Fruit fly (Drosophila melanogaster) whole organism, prepupa: ENCODE measurements around the gene Ada1-1.

Experiments used
- Blimp-1 ChIP-seq: fragments of 200-800 bp; sonication (Bioruptor generic); optimal IDR thresholded peaks from 3 replicates; lab custom pipeline; 2017; ENCODE audit warnings: missing biosample characterization, missing genetic modification characterization, mild to moderate bottlenecking, moderate library complexity, missing genetic modification reagents
- CG10631 ChIP-seq: fragments of 200-800 bp; sonication (Bioruptor generic); optimal IDR thresholded peaks from 2 replicates; lab custom pipeline; 2016; ENCODE audit warnings: missing biosample characterization, missing genetic modification characterization
- CG11294 ChIP-seq: fragments of 200-800 bp; sonication (Bioruptor generic); IDR thresholded peaks from 2 replicates; pipeline ENCODE4 v1.3.6; 2022; ENCODE audit warnings: missing biosample characterization, missing genetic modification characterization
- CG11762 ChIP-seq: fragments of 200-800 bp; sonication (Bioruptor generic); optimal IDR thresholded peaks from 3 replicates; lab custom pipeline; 2016; ENCODE audit warnings: missing biosample characterization, missing genetic modification characterization; ENCODE audit not compliant: insufficient read depth
- CG15336 ChIP-seq: fragments of 200-800 bp; sonication (Bioruptor generic); IDR thresholded peaks from 2 replicates; pipeline ENCODE4 v1.3.6; 2022; ENCODE audit warnings: missing biosample characterization, missing genetic modification characterization
- CG1621 ChIP-seq: fragments of 200-800 bp; sonication (Bioruptor generic); optimal IDR thresholded peaks from 3 replicates; lab custom pipeline; 2018; ENCODE audit warnings: missing biosample characterization, mild to moderate bottlenecking, missing genetic modification characterization
- CG16779 ChIP-seq: fragments of 200-800 bp; sonication (Bioruptor generic); optimal IDR thresholded peaks from 3 replicates; lab custom pipeline; 2017; ENCODE audit warnings: missing biosample characterization, mild to moderate bottlenecking, missing genetic modification characterization
- CG3032 ChIP-seq: fragments of 200-800 bp; optimal IDR thresholded peaks from 2 replicates; lab custom pipeline; 2019; ENCODE audit warnings: missing biosample characterization, mild to moderate bottlenecking, missing genetic modification characterization, moderate library complexity
- CG31627 ChIP-seq: fragments of 200-800 bp; sonication (Bioruptor generic); optimal IDR thresholded peaks from 3 replicates; lab custom pipeline; 2016; ENCODE audit warnings: missing biosample characterization, missing genetic modification characterization
- CG32006 ChIP-seq: fragments of 200-800 bp; sonication (Bioruptor generic); optimal IDR thresholded peaks from 3 replicates; lab custom pipeline; 2017; ENCODE audit warnings: missing biosample characterization, mild to moderate bottlenecking, missing genetic modification characterization
- CG3919 ChIP-seq: fragments of 200-800 bp; sonication (Bioruptor generic); optimal IDR thresholded peaks from 3 replicates; lab custom pipeline; 2016; ENCODE audit warnings: missing biosample characterization, missing genetic modification characterization
- CG6163 ChIP-seq: fragments of 200-800 bp; sonication (Bioruptor generic); IDR thresholded peaks from 3 replicates; pipeline ENCODE4 v1.3.6; 2022; ENCODE audit warnings: missing biosample characterization, missing genetic modification characterization
- CG6276 ChIP-seq: fragments of 200-800 bp; sonication (Bioruptor generic); optimal IDR thresholded peaks from 2 replicates; lab custom pipeline; 2017; ENCODE audit warnings: missing biosample characterization, mild to moderate bottlenecking, missing genetic modification characterization
- CG6808 ChIP-seq: fragments of 200-800 bp; sonication (Bioruptor generic); optimal IDR thresholded peaks from 3 replicates; lab custom pipeline; 2017; ENCODE audit warnings: missing biosample characterization, missing genetic modification characterization, mild to moderate bottlenecking, moderate library complexity, missing genetic modification reagents
- CG6854 ChIP-seq: fragments of 200-800 bp; sonication (Bioruptor generic); optimal IDR thresholded peaks from 2 replicates; lab custom pipeline; 2017; ENCODE audit warnings: missing biosample characterization, mild to moderate bottlenecking, missing genetic modification characterization
- CG7368 ChIP-seq: fragments of 200-800 bp; sonication (Bioruptor generic); optimal IDR thresholded peaks from 3 replicates; lab custom pipeline; 2016; ENCODE audit warnings: missing biosample characterization, missing genetic modification characterization
- CG8119 ChIP-seq: fragments of 200-800 bp; sonication (Bioruptor generic); IDR thresholded peaks from 3 replicates; pipeline ENCODE4 v1.3.6; 2022; ENCODE audit warnings: missing biosample characterization, missing genetic modification characterization
- CG8319 ChIP-seq: fragments of 200-800 bp; sonication (Bioruptor generic); optimal IDR thresholded peaks from 3 replicates; lab custom pipeline; 2016; ENCODE audit warnings: missing biosample characterization, missing genetic modification characterization
- Eip75B ChIP-seq: fragments of 200-800 bp; sonication (Bioruptor generic); optimal IDR thresholded peaks from 3 replicates; lab custom pipeline; 2016; ENCODE audit warnings: missing biosample characterization, missing genetic modification characterization
- Eip78C ChIP-seq: fragments of 200-800 bp; sonication (Bioruptor generic); peaks from one replicate; lab custom pipeline; 2016; ENCODE audit warnings: missing biosample characterization, missing genetic modification characterization
- Eip93F ChIP-seq: fragments of 200-800 bp; sonication (Bioruptor generic); optimal IDR thresholded peaks from 2 replicates; lab custom pipeline; 2016; ENCODE audit warnings: missing biosample characterization, mild to moderate bottlenecking, missing genetic modification characterization
- Ets96B ChIP-seq: fragments of 200-800 bp; optimal IDR thresholded peaks from 2 replicates; lab custom pipeline; 2019; ENCODE audit warnings: missing biosample characterization, mild to moderate bottlenecking, missing genetic modification characterization, moderate library complexity
- Hr39 ChIP-seq: fragments of 200-800 bp; sonication (Bioruptor generic); optimal IDR thresholded peaks from 2 replicates; lab custom pipeline; 2016; ENCODE audit warnings: missing biosample characterization, missing genetic modification characterization
- Lpt ChIP-seq: fragments of 200-800 bp; sonication (Bioruptor generic); optimal IDR thresholded peaks from 3 replicates; lab custom pipeline; 2016; ENCODE audit warnings: missing biosample characterization, missing genetic modification characterization
- Met ChIP-seq: fragments of 200-800 bp; sonication (Bioruptor generic); optimal IDR thresholded peaks from 3 replicates; lab custom pipeline; 2016; ENCODE audit warnings: missing biosample characterization, missing genetic modification characterization
- OdsH ChIP-seq: fragments of 200-800 bp; sonication (Bioruptor generic); optimal IDR thresholded peaks from 3 replicates; lab custom pipeline; 2016; ENCODE audit warnings: missing biosample characterization, missing genetic modification characterization
- Sox102F ChIP-seq: fragments of 200-800 bp; sonication (Bioruptor generic); optimal IDR thresholded peaks from 2 replicates; lab custom pipeline; 2016; ENCODE audit warnings: missing biosample characterization, mild to moderate bottlenecking, missing genetic modification characterization
- Sox14 ChIP-seq: fragments of 200-800 bp; sonication (Bioruptor generic); optimal IDR thresholded peaks from 3 replicates; lab custom pipeline; 2016; ENCODE audit warnings: missing biosample characterization, missing genetic modification characterization
- achi ChIP-seq: fragments of 200-800 bp; sonication (Bioruptor generic); optimal IDR thresholded peaks from 3 replicates; lab custom pipeline; 2016; ENCODE audit warnings: missing biosample characterization, missing genetic modification characterization
- cyc ChIP-seq: fragments of 200-800 bp; sonication (Bioruptor generic); optimal IDR thresholded peaks from 3 replicates; lab custom pipeline; 2016; ENCODE audit warnings: missing biosample characterization, missing genetic modification characterization
- dac ChIP-seq: fragments of 200-800 bp; sonication (Bioruptor generic); optimal IDR thresholded peaks from 2 replicates; lab custom pipeline; 2017; ENCODE audit warnings: missing biosample characterization, mild to moderate bottlenecking, missing genetic modification characterization
- dsx ChIP-seq: fragments of 200-800 bp; optimal IDR thresholded peaks from 3 replicates; lab custom pipeline; 2019; ENCODE audit warnings: missing biosample characterization, mild to moderate bottlenecking, missing genetic modification characterization, moderate library complexity; ENCODE audit not compliant: poor library complexity, severe bottlenecking
- eg ChIP-seq: fragments of 200-800 bp; sonication (Bioruptor generic); IDR thresholded peaks from 3 replicates; pipeline ENCODE4 v1.3.6; 2022; ENCODE audit warnings: missing biosample characterization, missing genetic modification characterization
- esn ChIP-seq: fragments of 200-800 bp; sonication (Bioruptor generic); optimal IDR thresholded peaks from 2 replicates; lab custom pipeline; 2016; ENCODE audit warnings: missing biosample characterization, mild to moderate bottlenecking, missing genetic modification characterization, moderate library complexity
- fd59A ChIP-seq: fragments of 200-800 bp; sonication (Bioruptor generic); optimal IDR thresholded peaks from 2 replicates; lab custom pipeline; 2017; ENCODE audit warnings: missing biosample characterization, mild to moderate bottlenecking, missing genetic modification characterization, missing genetic modification reagents
- fkh ChIP-seq: fragments of 200-800 bp; sonication (Bioruptor generic); optimal IDR thresholded peaks from 3 replicates; lab custom pipeline; 2017; ENCODE audit warnings: missing biosample characterization, mild to moderate bottlenecking, missing genetic modification characterization, moderate library complexity
- net ChIP-seq: fragments of 200-800 bp; sonication (Bioruptor generic); optimal IDR thresholded peaks from 3 replicates; lab custom pipeline; 2016; ENCODE audit warnings: missing biosample characterization, missing genetic modification characterization
- salr ChIP-seq, 2 experiments: fragments of 200-800 bp; sonication (Bioruptor generic); optimal IDR thresholded peaks; 3 replicates each; lab custom pipeline; 2016 to 2018; ENCODE audit warnings: missing biosample characterization in 2 of 2, missing genetic modification characterization in 2 of 2, mild to moderate bottlenecking in 1 of 2
- ss ChIP-seq, 2 experiments: fragments of 200-800 bp; sonication (Bioruptor generic); optimal IDR thresholded peaks; 2 replicates in 1 of 2; 3 replicates in 1 of 2; lab custom pipeline; 2017 to 2018; ENCODE audit warnings: mild to moderate bottlenecking in 2 of 2, missing biosample characterization in 2 of 2, missing genetic modification characterization in 2 of 2, moderate library complexity in 1 of 2
- svp ChIP-seq: fragments of 200-800 bp; sonication (Bioruptor generic); peaks from one replicate; lab custom pipeline; 2016; ENCODE audit warnings: missing biosample characterization, missing genetic modification characterization
- topi ChIP-seq: fragments of 200-800 bp; sonication (Bioruptor generic); optimal IDR thresholded peaks from 3 replicates; lab custom pipeline; 2016; ENCODE audit warnings: missing biosample characterization, missing genetic modification characterization
- vri ChIP-seq: fragments of 200-800 bp; sonication (Bioruptor generic); optimal IDR thresholded peaks from 3 replicates; lab custom pipeline; 2016; ENCODE audit warnings: missing biosample characterization, mild to moderate bottlenecking, missing genetic modification characterization

Gene Ada1-1

DNA sequence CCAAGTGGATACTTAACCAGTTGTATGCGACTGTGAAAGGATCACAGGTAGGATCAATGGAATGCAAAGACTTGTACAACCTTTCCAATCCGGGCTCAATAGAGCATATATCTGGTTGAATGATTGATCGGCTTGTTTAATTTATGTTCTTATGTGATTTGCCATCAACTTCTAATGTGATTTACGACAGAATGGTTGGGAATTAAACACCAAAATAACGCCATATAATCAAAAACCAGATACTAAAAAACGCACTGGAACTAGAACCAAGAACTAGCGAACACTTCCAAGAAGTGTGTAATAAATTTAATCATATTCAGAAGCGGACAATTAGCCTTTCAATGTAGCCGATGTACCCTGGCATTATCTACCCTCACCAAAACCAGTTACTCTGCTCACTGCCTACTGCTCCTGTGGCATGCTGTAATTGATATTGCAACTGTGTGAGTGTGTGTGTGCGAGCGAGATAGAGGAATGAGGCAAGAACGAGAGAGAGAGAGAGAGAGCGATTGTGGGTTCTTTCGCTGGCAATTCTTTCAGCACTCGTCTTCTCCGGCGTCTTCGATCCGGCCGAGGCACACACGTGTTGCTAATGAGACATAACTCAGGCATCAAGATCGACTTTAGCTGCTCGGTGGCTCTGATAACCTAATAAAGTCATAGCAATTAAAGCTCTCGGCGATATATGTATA lies 27.9 kb upstream of the Ada1-1 start (continued):
- TF ChIP-seq CG32006 (GFP tag; lab: Kevin White, UChicago), result peak; percentile 69
- 0 out of 2 replicates have a peak, but pooled peaks have one; percentile 17 for TF ChIP-seq CG11294
- TF ChIP-seq CG10631 (GFP tag; lab: Kevin White, UChicago), result peak; percentile 63
- TF ChIP-seq CG3919 (GFP tag; lab: Kevin White, UChicago), result peak; percentile 63
- peak; percentile 60 for TF ChIP-seq CG6808 (GFP tag; lab: Kevin White, UChicago)
- peak; percentile 12 for TF ChIP-seq Blimp-1 (GFP tag; lab: Kevin White, UChicago)
- TF ChIP-seq CG7368 (GFP tag; lab: Kevin White, UChicago), result peak; percentile 32
- TF ChIP-seq CG3032 (tag; lab: Kevin White, UChicago), result peak; percentile 47
- TF ChIP-seq cyc (GFP tag; lab: Kevin White, UChicago), result peak; percentile 58
- peak; percentile 59 for TF ChIP-seq CG31627
- peak; percentile 35 for TF ChIP-seq OdsH
- TF ChIP-seq Met (GFP tag; lab: Kevin White, UChicago), result peak; percentile 60
- TF ChIP-seq CG11762 (GFP tag; lab: Kevin White, UChicago), result peak; percentile 47
- TF ChIP-seq Eip78C (GFP tag; lab: Kevin White, UChicago), result peak; percentile 91
- TF ChIP-seq Ets96B (tag; lab: Kevin White, UChicago), result peak; percentile 31
- TF ChIP-seq dac (GFP tag; lab: Kevin White, UChicago), result peak; percentile 29
- TF ChIP-seq Sox14 (GFP tag; lab: Kevin White, UChicago), result peak; percentile 52
- TF ChIP-seq net (GFP tag; lab: Kevin White, UChicago), result peak; percentile 2

dm6 chr2L:11969424-11969823 lies 27.2 kb upstream of the Ada1-1 start:
- no peak for TF ChIP-seq CG8119 (GFP tag; lab: Robert Waterston, UW)
- TF ChIP-seq Eip78C (GFP tag; lab: Kevin White, UChicago), result no peak
- TF ChIP-seq, all 60 proteins: peak for 0

DNA sequence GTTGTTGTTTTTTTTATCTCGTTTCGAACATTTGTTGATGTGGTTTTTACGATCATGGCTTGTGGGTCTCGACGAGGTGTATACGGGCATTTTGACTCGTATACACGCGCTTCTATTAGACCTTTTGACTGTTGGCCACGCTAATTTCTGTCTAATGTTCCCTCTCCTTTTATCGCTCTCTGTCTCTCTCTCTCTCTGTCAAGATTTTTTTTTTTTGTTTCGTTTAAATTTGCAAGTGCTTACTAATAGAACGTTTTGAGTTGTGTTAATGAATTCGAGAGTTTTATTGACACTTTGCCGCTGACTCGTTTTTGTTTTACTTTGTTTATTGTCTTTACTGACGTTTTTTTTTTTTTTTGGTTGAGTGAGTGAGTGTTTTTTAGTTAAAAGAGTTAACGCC lies 26.3 kb upstream of the Ada1-1 start:
- TF ChIP-seq vri, result no peak
- no peak for TF ChIP-seq Hr39 (GFP tag; lab: Kevin White, UChicago)

DNA sequence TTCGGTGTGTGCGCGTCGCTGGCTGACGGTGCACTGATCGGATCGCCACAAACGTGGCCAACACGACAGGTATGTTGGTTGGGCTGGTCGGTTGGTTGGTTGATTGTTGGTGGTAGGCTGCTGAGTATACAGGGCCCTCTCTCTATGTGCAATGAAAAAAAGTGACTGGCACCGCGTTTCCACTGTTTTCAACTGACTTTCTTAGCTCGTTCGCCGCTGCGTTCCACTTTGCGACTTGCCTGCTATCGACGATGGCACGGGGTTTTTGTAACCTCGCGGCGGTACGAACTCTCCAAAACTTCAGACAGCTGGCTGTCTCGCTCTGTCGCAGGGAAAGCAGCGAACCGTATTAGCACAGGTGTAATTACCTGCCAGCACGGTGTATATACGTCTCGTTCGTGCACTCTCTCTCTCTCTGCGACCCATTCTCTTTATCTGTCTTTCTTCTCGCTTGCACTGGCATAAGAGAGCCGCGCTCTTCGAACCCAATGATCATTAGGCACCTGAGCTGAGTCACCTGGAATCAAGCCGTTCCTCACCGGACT lies 25.7 kb upstream of the Ada1-1 start:
- peak; percentile 39 for TF ChIP-seq CG3919 (GFP tag; lab: Kevin White, UChicago)
- TF ChIP-seq Met (GFP tag; lab: Kevin White, UChicago), result peak; percentile 11
- TF ChIP-seq CG11762 (GFP tag; lab: Kevin White, UChicago), result no peak
- TF ChIP-seq dsx, result peak; percentile 23
- 0 out of 2 replicates have a peak, but pooled peaks have one; percentile 35 for TF ChIP-seq CG15336 (GFP tag; lab: Robert Waterston, UW)
- TF ChIP-seq Lpt (GFP tag; lab: Kevin White, UChicago), result peak; percentile 17
- no peak for TF ChIP-seq salr (GFP tag; optimal IDR thresholded peaks at IDR 0.05; lab: Kevin White, UChicago)
- peak; percentile 48; the same call in 1 of the 3 replicates for TF ChIP-seq eg (GFP tag; lab: Robert Waterston, UW)
- TF ChIP-seq Sox102F, result peak; percentile 29
- TF ChIP-seq Eip93F (GFP tag; lab: Kevin White, UChicago), result no peak
- no peak for TF ChIP-seq fd59A (GFP tag; lab: Kevin White, UChicago)
- peak; percentile 18 for TF ChIP-seq CG1621 (tag; lab: Kevin White, UChicago)
- peak; percentile 85 for TF ChIP-seq fkh (GFP tag; lab: Kevin White, UChicago)
- peak; percentile 37 for TF ChIP-seq Eip75B (GFP tag; lab: Kevin White, UChicago)
- TF ChIP-seq CG32006 (GFP tag; lab: Kevin White, UChicago), result no peak
- TF ChIP-seq CG6276, result peak; percentile 10
- TF ChIP-seq CG10631 (GFP tag; lab: Kevin White, UChicago), result no peak
- TF ChIP-seq esn (GFP tag; lab: Kevin White, UChicago), result peak; percentile 36
- no peak for TF ChIP-seq CG8319 (GFP tag; lab: Kevin White, UChicago)
- no peak for TF ChIP-seq achi (GFP tag; lab: Kevin White, UChicago)
- TF ChIP-seq CG6808 (GFP tag; lab: Kevin White, UChicago), result peak; percentile 5
- peak; percentile 45 for TF ChIP-seq CG6854 (GFP tag; lab: Kevin White, UChicago)
- TF ChIP-seq Eip78C (GFP tag; lab: Kevin White, UChicago), result peak; percentile 46
- TF ChIP-seq svp (GFP tag; lab: Kevin White, UChicago), result peak; percentile 56
- peak; percentile 26 for TF ChIP-seq topi (GFP tag; lab: Kevin White, UChicago)
- TF ChIP-seq Blimp-1 (GFP tag; lab: Kevin White, UChicago), result peak; percentile 13
- TF ChIP-seq CG6163, result 0 out of 3 replicates have a peak, but pooled peaks have one; percentile 28
- TF ChIP-seq CG16779 (tag; lab: Kevin White, UChicago), result no peak
- TF ChIP-seq ss (GFP tag; optimal IDR thresholded peaks at IDR 0.05; lab: Kevin White, UChicago), result peak; percentile 31 to 54
